Fruit fly (Drosophila melanogaster) whole organism, embryonic: Measurements from ENCODE around the gene CG6325.

ENCODE experiments used
- ATbp ChIP-seq: fragments of 200-800 bp; sonication (Bioruptor generic); optimal IDR thresholded peaks from 2 replicates; lab custom pipeline; 2017; ENCODE audit warnings: missing biosample characterization, mild to moderate bottlenecking, missing genetic modification characterization, missing genetic modification reagents
- Abd-B ChIP-seq: fragments of 200-800 bp; sonication (Bioruptor generic); optimal IDR thresholded peaks from 2 replicates; lab custom pipeline; 2018; ENCODE audit warnings: missing biosample characterization, mild to moderate bottlenecking, missing genetic modification characterization, moderate library complexity
- Adf1 ChIP-seq: fragments of 200-800 bp; sonication (Bioruptor generic); IDR thresholded peaks from 2 replicates; pipeline ENCODE4 v1.3.6; 2022; ENCODE audit warnings: missing biosample characterization, missing genetic modification characterization
- Antp ChIP-seq: fragments of 200-800 bp; sonication (Bioruptor generic); optimal IDR thresholded peaks from 3 replicates; lab custom pipeline; 2016; ENCODE audit warnings: missing biosample characterization, missing genetic modification characterization
- B-H1 ChIP-seq: fragments of 200-800 bp; sonication (Bioruptor generic); IDR thresholded peaks from 3 replicates; pipeline ENCODE4 v1.3.6; 2022; ENCODE audit warnings: missing biosample characterization, missing genetic modification characterization
- CG10462 ChIP-seq: fragments of 200-800 bp; sonication (Bioruptor generic); optimal IDR thresholded peaks from 2 replicates; lab custom pipeline; 2016; ENCODE audit warnings: missing biosample characterization, missing genetic modification characterization
- CG11723 ChIP-seq: fragments of 200-800 bp; sonication (Bioruptor generic); optimal IDR thresholded peaks from 2 replicates; lab custom pipeline; 2017; ENCODE audit warnings: missing biosample characterization, mild to moderate bottlenecking, missing genetic modification characterization
- CG14710 ChIP-seq: fragments of 200-800 bp; sonication (Bioruptor generic); optimal IDR thresholded peaks from 3 replicates; lab custom pipeline; 2019; ENCODE audit warnings: missing biosample characterization, mild to moderate bottlenecking, missing genetic modification characterization, moderate library complexity
- CG15011 ChIP-seq: fragments of 200-800 bp; sonication (Bioruptor generic); optimal IDR thresholded peaks from 3 replicates; lab custom pipeline; 2018; ENCODE audit warnings: missing biosample characterization, mild to moderate bottlenecking, missing genetic modification characterization
- CG15269 ChIP-seq: fragments of 200-800 bp; sonication (Bioruptor generic); optimal IDR thresholded peaks from 2 replicates; lab custom pipeline; 2018; ENCODE audit warnings: missing biosample characterization, mild to moderate bottlenecking, missing genetic modification characterization, moderate library complexity
- CG16813 ChIP-seq: fragments of 200-800 bp; sonication (Bioruptor generic); IDR thresholded peaks from 3 replicates; pipeline ENCODE4 v1.3.6; 2022; ENCODE audit warnings: missing biosample characterization, missing genetic modification characterization; ENCODE audit not compliant: partially characterized antibody
- CG16815 ChIP-seq: fragments of 200-800 bp; sonication (Bioruptor generic); optimal IDR thresholded peaks from 3 replicates; lab custom pipeline; 2017; ENCODE audit warnings: missing biosample characterization, mild to moderate bottlenecking, missing genetic modification characterization
- CG17186 ChIP-seq: fragments of 200-800 bp; sonication (Bioruptor generic); optimal IDR thresholded peaks from 3 replicates; lab custom pipeline; 2017; ENCODE audit warnings: missing biosample characterization, missing genetic modification reagents, missing genetic modification characterization
- CG17361 ChIP-seq: fragments of 200-800 bp; sonication (Bioruptor generic); IDR thresholded peaks from 3 replicates; pipeline ENCODE4 v1.3.6; 2022; ENCODE audit warnings: missing biosample characterization, missing genetic modification characterization
- CG2202 ChIP-seq: fragments of 200-800 bp; sonication (Bioruptor generic); optimal IDR thresholded peaks from 2 replicates; lab custom pipeline; 2018; ENCODE audit warnings: missing biosample characterization, mild to moderate bottlenecking, missing genetic modification characterization
- CG34376 ChIP-seq: fragments of 200-800 bp; sonication (Bioruptor generic); optimal IDR thresholded peaks from 2 replicates; lab custom pipeline; 2018; ENCODE audit warnings: missing biosample characterization, mild to moderate bottlenecking, missing genetic modification characterization
- CG4282 ChIP-seq: fragments of 200-800 bp; sonication (Bioruptor generic); optimal IDR thresholded peaks from 2 replicates; lab custom pipeline; 2016; ENCODE audit warnings: missing biosample characterization, missing genetic modification characterization
- CG5953 ChIP-seq: fragments of 200-800 bp; sonication (Bioruptor generic); IDR thresholded peaks from 2 replicates; pipeline ENCODE4 v1.3.6; 2022; ENCODE audit warnings: missing biosample characterization, missing genetic modification characterization
- Doc2 ChIP-seq: fragments of 200-800 bp; sonication (Bioruptor generic); IDR thresholded peaks from 2 replicates; pipeline ENCODE4 v1.3.6; 2022; ENCODE audit warnings: missing biosample characterization, missing genetic modification characterization
- Ets97D ChIP-seq: fragments of 200-800 bp; sonication (Bioruptor generic); optimal IDR thresholded peaks from 3 replicates; lab custom pipeline; 2016; ENCODE audit warnings: missing biosample characterization, missing genetic modification characterization
- H2.0 ChIP-seq: fragments of 200-800 bp; sonication (Bioruptor generic); IDR thresholded peaks from 2 replicates; pipeline ENCODE4 v1.3.6; 2022; ENCODE audit warnings: missing biosample characterization, missing genetic modification characterization
- HLH4C ChIP-seq: fragments of 200-800 bp; sonication (Bioruptor generic); IDR thresholded peaks from 3 replicates; pipeline ENCODE4 v1.3.6; 2022; ENCODE audit warnings: missing biosample characterization, missing genetic modification characterization; ENCODE audit not compliant: partially characterized antibody
- Hey ChIP-seq: fragments of 200-800 bp; sonication (Bioruptor generic); optimal IDR thresholded peaks from 3 replicates; lab custom pipeline; 2018; ENCODE audit warnings: missing biosample characterization, mild to moderate bottlenecking, missing genetic modification characterization
- Mad ChIP-seq: fragments of 200-800 bp; sonication (Bioruptor generic); optimal IDR thresholded peaks from 2 replicates; lab custom pipeline; 2016; ENCODE audit warnings: missing biosample characterization, missing genetic modification characterization
- NfI ChIP-seq: fragments of 200-800 bp; sonication (Bioruptor generic); optimal IDR thresholded peaks from 3 replicates; lab custom pipeline; 2018; ENCODE audit warnings: missing biosample characterization, mild to moderate bottlenecking, missing genetic modification characterization, moderate library complexity
- Taf1 ChIP-seq: fragments of 200-800 bp; sonication (Bioruptor generic); IDR thresholded peaks from 2 replicates; pipeline ENCODE4 v1.3.6; 2022; ENCODE audit warnings: missing biosample characterization, missing genetic modification characterization
- ac ChIP-seq: fragments of 200-800 bp; sonication (Bioruptor generic); optimal IDR thresholded peaks from 3 replicates; lab custom pipeline; 2017; ENCODE audit warnings: missing biosample characterization, mild to moderate bottlenecking, missing genetic modification characterization
- ap ChIP-seq: fragments of 200-800 bp; sonication (Bioruptor generic); IDR thresholded peaks from 2 replicates; pipeline ENCODE4 v1.3.6; 2022; ENCODE audit warnings: missing biosample characterization, missing genetic modification characterization
- bab2 ChIP-seq: fragments of 200-800 bp; sonication (Bioruptor generic); optimal IDR thresholded peaks from 2 replicates; lab custom pipeline; 2016; ENCODE audit warnings: missing biosample characterization, missing genetic modification characterization
- bowl ChIP-seq: fragments of 200-800 bp; sonication (Bioruptor generic); IDR thresholded peaks from 2 replicates; pipeline ENCODE4 v1.3.6; 2022; ENCODE audit warnings: missing biosample characterization, missing genetic modification characterization
- crc ChIP-seq: fragments of 200-800 bp; sonication (Bioruptor generic); optimal IDR thresholded peaks from 2 replicates; lab custom pipeline; 2016; ENCODE audit warnings: missing biosample characterization, missing genetic modification characterization
- cwo ChIP-seq: fragments of 200-800 bp; sonication (Bioruptor generic); optimal IDR thresholded peaks from 3 replicates; lab custom pipeline; 2017; ENCODE audit warnings: missing biosample characterization, missing genetic modification characterization, mild to moderate bottlenecking, moderate library complexity, missing genetic modification reagents
- dmrt99B ChIP-seq: fragments of 200-800 bp; sonication (Bioruptor generic); optimal IDR thresholded peaks from 2 replicates; lab custom pipeline; 2018; ENCODE audit warnings: missing biosample characterization, mild to moderate bottlenecking, missing genetic modification characterization, moderate library complexity
- gce ChIP-seq: fragments of 200-800 bp; sonication (Bioruptor generic); IDR thresholded peaks from 3 replicates; pipeline ENCODE4 v1.3.6; 2022; ENCODE audit warnings: missing biosample characterization, missing genetic modification characterization
- gem ChIP-seq: fragments of 200-800 bp; sonication (Bioruptor generic); optimal IDR thresholded peaks from 2 replicates; lab custom pipeline; 2019; ENCODE audit warnings: missing biosample characterization, mild to moderate bottlenecking, missing genetic modification characterization, moderate library complexity
- hkb ChIP-seq, 2 experiments: fragments of 200-800 bp in 1 of 2; fragments of >200 bp in 1 of 2; sonication (Bioruptor generic) in 1 of 2; IDR thresholded peaks in 1 of 2; optimal IDR thresholded peaks in 1 of 2; 2 replicates each; pipeline versions ENCODE4 v1.3.6 to Lab custom; 2017 to 2022; ENCODE audit warnings: missing biosample characterization in 1 of 2, missing genetic modification characterization in 1 of 2
- kah ChIP-seq: fragments of 200-800 bp; sonication (Bioruptor generic); optimal IDR thresholded peaks from 2 replicates; lab custom pipeline; 2018; ENCODE audit warnings: missing biosample characterization, mild to moderate bottlenecking, missing genetic modification characterization
- klu ChIP-seq: fragments of 200-800 bp; sonication (Bioruptor generic); IDR thresholded peaks from 2 replicates; pipeline ENCODE4 v1.3.6; 2022; ENCODE audit warnings: missing biosample characterization, missing genetic modification characterization
- lbe ChIP-seq: fragments of 200-800 bp; sonication (Bioruptor generic); optimal IDR thresholded peaks from 2 replicates; lab custom pipeline; 2016; ENCODE audit warnings: missing biosample characterization, mild to moderate bottlenecking, missing genetic modification characterization
- luna ChIP-seq: fragments of 200-800 bp; sonication (Bioruptor generic); optimal IDR thresholded peaks from 2 replicates; lab custom pipeline; 2016; ENCODE audit warnings: missing biosample characterization, missing genetic modification characterization
- nmo ChIP-seq: fragments of 200-800 bp; sonication (Bioruptor generic); optimal IDR thresholded peaks from 2 replicates; lab custom pipeline; 2018; ENCODE audit warnings: missing biosample characterization, mild to moderate bottlenecking, missing genetic modification characterization, moderate library complexity
- scrt ChIP-seq: fragments of 200-800 bp; sonication (Bioruptor generic); optimal IDR thresholded peaks from 2 replicates; lab custom pipeline; 2018; ENCODE audit warnings: missing biosample characterization, mild to moderate bottlenecking, missing genetic modification characterization, moderate library complexity
- seq ChIP-seq: fragments of 200-800 bp; sonication (Bioruptor generic); IDR thresholded peaks from 2 replicates; pipeline ENCODE4 v1.3.6; 2022; ENCODE audit warnings: missing biosample characterization, missing genetic modification characterization
- sna ChIP-seq: fragments of 200-800 bp; sonication (Bioruptor generic); IDR thresholded peaks from 2 replicates; pipeline ENCODE4 v1.3.6; 2022; ENCODE audit warnings: missing biosample characterization, missing genetic modification characterization; ENCODE audit not compliant: partially characterized antibody
- sug ChIP-seq: fragments of 200-800 bp; optimal IDR thresholded peaks from 2 replicates; lab custom pipeline; 2019; ENCODE audit warnings: missing biosample characterization, mild to moderate bottlenecking, missing genetic modification characterization, moderate library complexity
- tll ChIP-seq, 2 experiments: fragments of 200-800 bp in 1 of 2; fragments of >200 bp in 1 of 2; sonication (Bioruptor generic) in 1 of 2; optimal IDR thresholded peaks; 2 replicates each; lab custom pipeline; 2017 to 2019; ENCODE audit warnings: missing biosample characterization in 2 of 2, missing genetic modification characterization in 2 of 2, mild to moderate bottlenecking in 1 of 2, moderate library complexity in 1 of 2
- tna ChIP-seq: fragments of 200-800 bp; sonication (Bioruptor generic); IDR thresholded peaks from 2 replicates; pipeline ENCODE4 v1.3.6; 2022; ENCODE audit warnings: missing biosample characterization, missing genetic modification characterization; ENCODE audit not compliant: partially characterized antibody
- toy ChIP-seq: fragments of 200-800 bp; sonication (Bioruptor generic); IDR thresholded peaks from 2 replicates; pipeline ENCODE4 v1.3.6; 2022; ENCODE audit warnings: missing biosample characterization, missing genetic modification characterization
- vnd ChIP-seq: fragments of 200-800 bp; sonication (Bioruptor generic); IDR thresholded peaks from 3 replicates; pipeline ENCODE4 v1.3.6; 2022; ENCODE audit warnings: missing biosample characterization, missing genetic modification characterization; ENCODE audit not compliant: partially characterized antibody
- vvl ChIP-seq: fragments of 200-800 bp; sonication (Bioruptor generic); IDR thresholded peaks from 2 replicates; pipeline ENCODE4 v1.3.6; 2022; ENCODE audit warnings: missing biosample characterization, missing genetic modification characterization

CG6325 gene

dm6 chr3R:10433408-10433980 is 26.4 kb upstream of the CG6325 start (continued):
- peak; percentile 70 for TF ChIP-seq cwo (GFP tag; lab: Kevin White, UChicago)
- no peak for TF ChIP-seq nmo (GFP tag; lab: Kevin White, UChicago)
- no peak for TF ChIP-seq Doc2 (GFP tag; lab: Robert Waterston, UW)
- TF ChIP-seq gem = no peak
- no peak for TF ChIP-seq CG5953
- no peak for TF ChIP-seq NfI (GFP tag; lab: Kevin White, UChicago)
- TF ChIP-seq dmrt99B (tag; lab: Kevin White, UChicago) = no peak
- TF ChIP-seq CG34376 (GFP tag; lab: Kevin White, UChicago) = no peak
- TF ChIP-seq luna (GFP tag; lab: Kevin White, UChicago) = no peak
- TF ChIP-seq sug (tag; lab: Kevin White, UChicago) = no peak
- no peak for TF ChIP-seq CG17361 (GFP tag; lab: Robert Waterston, UW)
- no peak for TF ChIP-seq CG15269 (tag; lab: Kevin White, UChicago)
- no peak for TF ChIP-seq CG16815 (GFP tag; lab: Kevin White, UChicago)
- TF ChIP-seq Ets97D (GFP tag; lab: Kevin White, UChicago) = no peak
- TF ChIP-seq Antp (GFP tag; lab: Kevin White, UChicago) = no peak
- no peak for TF ChIP-seq Taf1 (GFP tag; lab: Robert Waterston, UW)
- no peak for TF ChIP-seq vnd (GFP tag; lab: Robert Waterston, UW)
- no peak for TF ChIP-seq ap
- TF ChIP-seq CG15011 (GFP tag; lab: Kevin White, UChicago) = no peak
- TF ChIP-seq bab2 (GFP tag; lab: Kevin White, UChicago) = no peak
- TF ChIP-seq vvl (GFP tag; lab: Robert Waterston, UW) = no peak
- TF ChIP-seq kah (GFP tag; lab: Kevin White, UChicago) = peak; percentile 60
- TF ChIP-seq H2.0 (GFP tag; lab: Robert Waterston, UW) = no peak
- TF ChIP-seq toy (GFP tag; lab: Robert Waterston, UW) = no peak
- no peak for TF ChIP-seq crc
- peak in 1 of 2 experiments; percentile 33 for TF ChIP-seq tll (GFP tag; optimal IDR thresholded peaks at IDR 0.05; lab: Kevin White, UChicago)
- TF ChIP-seq HLH4C (GFP tag; lab: Robert Waterston, UW) = no peak
- no peak for TF ChIP-seq CG16813 (GFP tag; lab: Robert Waterston, UW)
- TF ChIP-seq B-H1 (GFP tag; lab: Robert Waterston, UW) = no peak
- TF ChIP-seq klu (GFP tag; lab: Robert Waterston, UW) = no peak
- no peak for TF ChIP-seq ATbp (GFP tag; lab: Kevin White, UChicago)
- peak; percentile 56 for TF ChIP-seq Abd-B
- TF ChIP-seq CG4282 (GFP tag; lab: Kevin White, UChicago) = no peak
- no peak for TF ChIP-seq CG17186 (GFP tag; lab: Kevin White, UChicago)
- TF ChIP-seq Mad = no peak
- TF ChIP-seq CG14710 (tag; lab: Kevin White, UChicago) = no peak
- no peak for TF ChIP-seq seq (GFP tag; lab: Robert Waterston, UW)
- TF ChIP-seq Hey = peak; percentile 95
- peak; percentile 90 for TF ChIP-seq scrt (GFP tag; lab: Kevin White, UChicago)
- no peak for TF ChIP-seq CG10462
- no peak for TF ChIP-seq gce
- TF ChIP-seq sna (GFP tag; lab: Robert Waterston, UW) = no peak
- TF ChIP-seq tna (GFP tag; lab: Robert Waterston, UW) = no peak
- TF ChIP-seq lbe (GFP tag; lab: Kevin White, UChicago) = no peak
- no peak for TF ChIP-seq Adf1 (GFP tag; lab: Robert Waterston, UW)
- no peak for TF ChIP-seq hkb (optimal IDR thresholded peaks at IDR 0.05; lab: Kevin White, UChicago)
- no peak for TF ChIP-seq hkb (GFP tag; IDR thresholded peaks at IDR 0.05; lab: Robert Waterston, UW)
- no peak for TF ChIP-seq CG2202 (tag; lab: Kevin White, UChicago)
- no peak for TF ChIP-seq CG11723 (GFP tag; lab: Kevin White, UChicago)
- TF ChIP-seq ac (GFP tag; lab: Kevin White, UChicago) = no peak
- no peak for TF ChIP-seq bowl
